Fruit fly (Drosophila melanogaster) whole organism, embryonic: ENCODE measurements around the gene CG14419.

Experiments used
- CG33213 ChIP-seq: fragments of 200-800 bp; sonication (Bioruptor generic); optimal IDR thresholded peaks from 3 replicates; lab custom pipeline; 2016; ENCODE audit warnings: missing biosample characterization, missing genetic modification characterization
- CG4360 ChIP-seq: fragments of 200-800 bp; sonication (Bioruptor generic); IDR thresholded peaks from 2 replicates; pipeline ENCODE4 v1.3.6; 2022; ENCODE audit warnings: missing biosample characterization, missing genetic modification characterization
- Doc3 ChIP-seq: fragments of 200-800 bp; sonication (Bioruptor generic); IDR thresholded peaks from 3 replicates; pipeline ENCODE4 v1.3.6; 2022; ENCODE audit warnings: missing biosample characterization, missing genetic modification characterization; ENCODE audit not compliant: partially characterized antibody
- NfI ChIP-seq: fragments of 200-800 bp; sonication (Bioruptor generic); optimal IDR thresholded peaks from 3 replicates; lab custom pipeline; 2018; ENCODE audit warnings: missing biosample characterization, mild to moderate bottlenecking, missing genetic modification characterization, moderate library complexity
- ash1 ChIP-seq: fragments of 200-800 bp; sonication (Bioruptor generic); optimal IDR thresholded peaks from 2 replicates; lab custom pipeline; 2018; ENCODE audit warnings: missing biosample characterization, mild to moderate bottlenecking, missing genetic modification characterization
- bbx ChIP-seq: fragments of 200-800 bp; sonication (Bioruptor generic); IDR thresholded peaks from 2 replicates; pipeline ENCODE4 v1.3.6; 2022; ENCODE audit warnings: missing biosample characterization, missing genetic modification characterization; ENCODE audit not compliant: partially characterized antibody
- dmrt99B ChIP-seq: fragments of 200-800 bp; sonication (Bioruptor generic); optimal IDR thresholded peaks from 2 replicates; lab custom pipeline; 2018; ENCODE audit warnings: missing biosample characterization, mild to moderate bottlenecking, missing genetic modification characterization, moderate library complexity
- hth ChIP-seq: fragments of >200 bp; optimal IDR thresholded peaks from 2 replicates; lab custom pipeline; 2017; ENCODE audit warnings: inconsistent platforms
- sens ChIP-seq: fragments of 200-800 bp; sonication (Bioruptor generic); peaks from one replicate; lab custom pipeline; 2016; ENCODE audit warnings: missing biosample characterization, missing genetic modification characterization
- ttk ChIP-seq: fragments of 200-800 bp; sonication (Bioruptor generic); IDR thresholded peaks from 2 replicates; pipeline ENCODE4 v2.1.2; 2022; ENCODE audit warnings: missing biosample characterization, missing genetic modification characterization

DNA sequence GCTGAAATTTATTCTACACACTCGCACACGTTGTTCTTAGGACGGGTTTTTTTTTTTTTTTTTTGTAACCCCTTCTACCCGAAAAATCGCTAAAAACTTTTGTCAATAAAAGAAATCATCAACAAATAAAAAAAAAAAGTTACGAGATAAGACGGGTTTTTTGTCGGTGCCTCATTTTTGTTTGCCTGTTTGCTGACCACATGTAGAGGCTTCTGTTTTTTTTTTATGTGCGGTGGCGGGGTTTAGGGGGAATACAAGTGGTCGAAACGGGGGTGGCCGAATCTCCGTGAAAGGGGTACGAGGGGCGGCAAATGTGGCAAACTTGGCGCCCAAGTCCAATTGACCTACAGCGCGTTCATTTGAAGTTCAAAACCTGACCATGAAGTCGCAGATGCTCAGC lies 32.8 kb upstream of the CG14419 start:
- TF ChIP-seq NfI (GFP tag; lab: Kevin White, UChicago) (no peak), ttk (GFP tag; lab: Robert Waterston, UW) (peak; percentile 42; the same call in 1 of the 2 replicates), CG33213 (no peak), hth (lab: Kevin White, UChicago) (no peak), Doc3 (no peak), dmrt99B (tag; lab: Kevin White, UChicago) (no peak), bbx (GFP tag; lab: Robert Waterston, UW) (no peak), CG4360 (GFP tag; lab: Robert Waterston, UW) (no peak), sens (GFP tag; lab: Kevin White, UChicago) (no peak), ash1 (GFP tag; lab: Kevin White, UChicago) (no peak)
